Fruit fly (Drosophila melanogaster) whole organism, pupa: Measurements from ENCODE around the gene wfs1.

Experiments used
- CG10348 ChIP-seq: fragments of 200-800 bp; sonication (Bioruptor generic); IDR thresholded peaks from 2 replicates; pipeline ENCODE4 v1.3.6; 2022; ENCODE audit warnings: missing biosample characterization, missing genetic modification characterization
- CG13204 ChIP-seq: fragments of 200-800 bp; sonication (Bioruptor generic); optimal IDR thresholded peaks from 2 replicates; lab custom pipeline; 2018; ENCODE audit warnings: missing biosample characterization, mild to moderate bottlenecking, missing genetic modification characterization, moderate library complexity
- CG14655 ChIP-seq: fragments of 200-800 bp; sonication (Bioruptor generic); optimal IDR thresholded peaks from 3 replicates; lab custom pipeline; 2017; ENCODE audit warnings: mild to moderate bottlenecking, missing biosample characterization, missing genetic modification reagents, missing genetic modification characterization
- CG17806 ChIP-seq: fragments of 200-800 bp; sonication (Bioruptor generic); optimal IDR thresholded peaks from 2 replicates; lab custom pipeline; 2018; ENCODE audit warnings: missing biosample characterization, mild to moderate bottlenecking, missing genetic modification characterization, moderate library complexity
- CG8159 ChIP-seq: fragments of 200-800 bp; sonication (Bioruptor generic); optimal IDR thresholded peaks from 3 replicates; lab custom pipeline; 2018; ENCODE audit warnings: missing biosample characterization, mild to moderate bottlenecking, missing genetic modification characterization, moderate library complexity
- CG8301 ChIP-seq: fragments of 200-800 bp; sonication (Bioruptor generic); optimal IDR thresholded peaks from 2 replicates; lab custom pipeline; 2018; ENCODE audit warnings: missing biosample characterization, mild to moderate bottlenecking, missing genetic modification characterization
- D1 ChIP-seq: fragments of 200-800 bp; sonication (Bioruptor generic); optimal IDR thresholded peaks from 2 replicates; lab custom pipeline; 2018; ENCODE audit warnings: missing biosample characterization, mild to moderate bottlenecking, missing genetic modification characterization, moderate library complexity
- Snoo ChIP-seq: fragments of 200-800 bp; sonication (Bioruptor generic); optimal IDR thresholded peaks from 3 replicates; lab custom pipeline; 2017; ENCODE audit warnings: missing biosample characterization, mild to moderate bottlenecking, missing genetic modification characterization, inconsistent platforms

DNA sequence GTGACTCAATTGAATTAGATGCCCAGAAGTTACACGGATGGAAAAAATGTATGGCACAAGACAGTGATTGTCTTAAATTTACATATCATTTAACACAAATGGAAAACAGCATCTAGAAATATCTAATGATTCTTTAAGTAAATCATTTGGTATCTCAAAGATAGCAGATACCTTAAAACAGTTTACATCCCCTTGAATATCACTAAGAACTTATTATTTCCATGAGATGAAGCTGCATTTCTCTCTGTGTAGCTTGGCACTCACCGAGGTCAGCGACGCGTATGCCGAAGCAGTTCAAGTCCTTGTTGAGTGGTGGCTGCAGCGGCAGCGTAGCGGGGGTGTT is 29.4 kb upstream of the wfs1 start:
- TF ChIP-seq CG17806, result no peak
- no peak for TF ChIP-seq CG14655 (GFP tag; lab: Kevin White, UChicago)
- TF ChIP-seq D1 (tag; lab: Kevin White, UChicago), result no peak
- no peak for TF ChIP-seq CG8159 (tag; lab: Kevin White, UChicago)
- no peak for TF ChIP-seq Snoo
- TF ChIP-seq CG10348, result no peak
- no peak for TF ChIP-seq CG8301 (tag; lab: Kevin White, UChicago)
- no peak for TF ChIP-seq CG13204 (GFP tag; lab: Kevin White, UChicago)
